Worm (Caenorhabditis elegans): Measurements from ENCODE around the gene F23A7.1.

ce11 chrX:16265636-16266384, 48.6 kb downstream of the F23A7.1 start, which contains the start of gene mua-6:
- TF ChIP-seq nhr-11 (tag; optimal IDR thresholded peaks at IDR 0.05), result no peak
- no peak for TF ChIP-seq pqm-1 (tag; optimal IDR thresholded peaks at IDR 0.05)
- no peak for TF ChIP-seq sox-4 (tag; optimal IDR thresholded peaks at IDR 0.05)
- TF ChIP-seq ceh-18 (tag; optimal IDR thresholded peaks at IDR 0.05), result no peak
- TF ChIP-seq odd-2 (tag; optimal IDR thresholded peaks at IDR 0.05), result no peak

Measured in whole organism, late embryonic.